Worm (Caenorhabditis elegans) whole organism, late embryonic: ENCODE results near the gene F56A8.5.

ENCODE experiments used
- ceh-30 ChIP-seq: fragments of 150-350 bp; optimal IDR thresholded peaks from 2 replicates; lab custom pipeline; 2014; ENCODE audit warnings: missing biosample characterization, missing genetic modification characterization
- dve-1 ChIP-seq: sonication (generic microtip); optimal IDR thresholded peaks from 2 replicates; lab custom pipeline; 2017; ENCODE audit warnings: antibody characterized with exemption, mild to moderate bottlenecking, missing genetic modification characterization, missing compliant biosample characterization
- elt-4 ChIP-seq: sonication (generic microtip); optimal IDR thresholded peaks from 2 replicates; lab custom pipeline; 2016; ENCODE audit warnings: missing genetic modification characterization, missing compliant biosample characterization
- eyg-1 ChIP-seq: sonication (generic microtip); optimal IDR thresholded peaks from 2 replicates; lab custom pipeline; 2016; ENCODE audit warnings: missing genotype, missing genetic modification characterization, missing compliant biosample characterization
- fkh-10 ChIP-seq: fragments of 150-350 bp; optimal IDR thresholded peaks from 2 replicates; lab custom pipeline; 2014; ENCODE audit warnings: missing biosample characterization, missing genetic modification reagents, missing genetic modification characterization
- hlh-30 ChIP-seq: sonication (generic microtip); optimal IDR thresholded peaks from 2 replicates; lab custom pipeline; 2017; ENCODE audit warnings: antibody characterized with exemption, missing genetic modification characterization, missing compliant biosample characterization; ENCODE audit not compliant: insufficient read depth
- nhr-232 ChIP-seq: sonication (generic microtip); optimal IDR thresholded peaks from 2 replicates; lab custom pipeline; 2016; ENCODE audit warnings: missing genetic modification characterization, missing compliant biosample characterization
- odd-2 ChIP-seq: sonication (generic microtip); optimal IDR thresholded peaks from 2 replicates; lab custom pipeline; 2017; ENCODE audit warnings: antibody characterized with exemption, mild to moderate bottlenecking, missing genetic modification characterization, missing compliant biosample characterization
- tbx-2 ChIP-seq: sonication (generic microtip); optimal IDR thresholded peaks from 2 replicates; lab custom pipeline; 2016; ENCODE audit warnings: missing genetic modification characterization, missing compliant biosample characterization
- tbx-7 ChIP-seq: sonication (generic microtip); optimal IDR thresholded peaks from 2 replicates; lab custom pipeline; 2016; ENCODE audit warnings: missing genotype, missing genetic modification characterization, missing compliant biosample characterization

- TF ChIP-seq fkh-10 (GFP tag; lab: Kevin White, UChicago) (no peak), tbx-2 (tag; lab: Kevin White, UChicago) (no peak), eyg-1 (tag; lab: Kevin White, UChicago) (no peak), ceh-30 (tag; lab: Kevin White, UChicago) (no peak), hlh-30 (tag; lab: Kevin White, UChicago) (no peak), odd-2 (no peak), nhr-232 (tag; lab: Kevin White, UChicago) (no peak), tbx-7 (tag; lab: Kevin White, UChicago) (no peak), elt-4 (tag; lab: Kevin White, UChicago) (no peak), dve-1 (tag; lab: Kevin White, UChicago) (no peak)
Observed at ce11 chrIII:13260344-13260743, 5.3 kb upstream of the F56A8.5 start.
